Worm (Caenorhabditis elegans) whole organism, mixed stage, embryonic: ENCODE results near the gene F57A8.6.

ENCODE experiments used
- M03D4.4 ChIP-seq: sonication (generic microtip); optimal IDR thresholded peaks from 2 replicates; lab custom pipeline; 2017; ENCODE audit warnings: mild to moderate bottlenecking, missing genetic modification characterization, missing compliant biosample characterization
- bed-3 ChIP-seq: fragments of 200-800 bp; sonication (Bioruptor generic); optimal IDR thresholded peaks from 3 replicates; lab custom pipeline; 2018; ENCODE audit warnings: mild to moderate bottlenecking, missing genetic modification characterization, moderate library complexity, missing compliant biosample characterization
- blmp-1 ChIP-seq: fragments of 150-350 bp; optimal IDR thresholded peaks from 2 replicates; lab custom pipeline; 2014; ENCODE audit warnings: missing biosample characterization, missing genetic modification characterization
- ceh-39 ChIP-seq: fragments of 150-350 bp; optimal IDR thresholded peaks from 2 replicates; lab custom pipeline; 2014; ENCODE audit warnings: missing biosample characterization, missing genetic modification characterization
- ceh-43 ChIP-seq: fragments of 200-800 bp; sonication (Bioruptor generic); optimal IDR thresholded peaks from 2 replicates; lab custom pipeline; 2018; ENCODE audit warnings: mild to moderate bottlenecking, missing genetic modification characterization, moderate library complexity, missing compliant biosample characterization
- ceh-83 ChIP-seq: fragments of 200-800 bp; sonication (Bioruptor generic); optimal IDR thresholded peaks from 2 replicates; lab custom pipeline; 2018; ENCODE audit warnings: mild to moderate bottlenecking, missing genetic modification characterization, missing compliant biosample characterization
- ces-1 ChIP-seq: fragments of 150-350 bp; optimal IDR thresholded peaks from 2 replicates; lab custom pipeline; 2014; ENCODE audit warnings: missing biosample characterization, missing genetic modification reagents, missing genetic modification characterization
- drap-1 ChIP-seq: fragments of 200-800 bp; sonication (Bioruptor generic); optimal IDR thresholded peaks from 3 replicates; lab custom pipeline; 2018; ENCODE audit warnings: mild to moderate bottlenecking, missing genetic modification characterization, missing compliant biosample characterization
- elt-1 ChIP-seq: sonication (generic microtip); optimal IDR thresholded peaks from 2 replicates; lab custom pipeline; 2017; ENCODE audit warnings: missing genetic modification characterization, mild to moderate bottlenecking, missing compliant biosample characterization, antibody characterized with exemption, moderate library complexity, borderline replicate concordance; ENCODE audit not compliant: insufficient read depth
- elt-3 ChIP-seq: fragments of 150-350 bp; optimal IDR thresholded peaks from 2 replicates; lab custom pipeline; 2014; ENCODE audit warnings: missing biosample characterization, missing genetic modification characterization
- flh-1 ChIP-seq: fragments of 200-800 bp; sonication (Bioruptor generic); optimal IDR thresholded peaks from 2 replicates; lab custom pipeline; 2018; ENCODE audit warnings: mild to moderate bottlenecking, missing genetic modification characterization, moderate library complexity, missing compliant biosample characterization
- ham-2 ChIP-seq: fragments of 200-800 bp; sonication (Bioruptor generic); optimal IDR thresholded peaks from 2 replicates; lab custom pipeline; 2018; ENCODE audit warnings: mild to moderate bottlenecking, missing genetic modification characterization, missing compliant biosample characterization
- hlh-1 ChIP-seq: fragments of 150-350 bp; optimal IDR thresholded peaks from 2 replicates; lab custom pipeline; 2014; ENCODE audit warnings: missing biosample characterization, missing genetic modification reagents, missing genetic modification characterization
- lin-13 ChIP-seq: fragments of 150-350 bp; optimal IDR thresholded peaks from 2 replicates; lab custom pipeline; 2014; ENCODE audit warnings: missing biosample characterization, missing genetic modification characterization
- lsy-2 ChIP-seq: fragments of 150-350 bp; optimal IDR thresholded peaks from 2 replicates; lab custom pipeline; 2014; ENCODE audit warnings: missing biosample characterization, missing genetic modification characterization
- mab-5 ChIP-seq: fragments of 150-350 bp; optimal IDR thresholded peaks from 2 replicates; lab custom pipeline; 2014; ENCODE audit warnings: missing biosample characterization, missing genetic modification characterization
- mep-1 ChIP-seq: fragments of 150-350 bp; optimal IDR thresholded peaks from 2 replicates; lab custom pipeline; 2017; ENCODE audit warnings: missing biosample characterization, missing genetic modification reagents, missing genetic modification characterization, inconsistent platforms
- mls-2 ChIP-seq: sonication (generic microtip); optimal IDR thresholded peaks from 2 replicates; lab custom pipeline; 2016; ENCODE audit warnings: mild to moderate bottlenecking, missing genetic modification characterization, moderate library complexity, missing compliant biosample characterization
- nhr-12 ChIP-seq: fragments of 150-350 bp; optimal IDR thresholded peaks from 2 replicates; lab custom pipeline; 2014; ENCODE audit warnings: missing biosample characterization, missing genetic modification characterization
- nhr-2 ChIP-seq: fragments of 150-350 bp; optimal IDR thresholded peaks from 2 replicates; lab custom pipeline; 2014; ENCODE audit warnings: missing biosample characterization, missing genetic modification characterization
- nhr-237 ChIP-seq: fragments of 150-350 bp; optimal IDR thresholded peaks from 2 replicates; lab custom pipeline; 2014; ENCODE audit warnings: missing biosample characterization, missing genetic modification characterization
- nhr-28 ChIP-seq: fragments of 150-350 bp; optimal IDR thresholded peaks from 2 replicates; lab custom pipeline; 2014; ENCODE audit warnings: missing biosample characterization, missing genetic modification characterization
- nhr-76 ChIP-seq: sonication (generic microtip); optimal IDR thresholded peaks from 2 replicates; lab custom pipeline; 2017; ENCODE audit warnings: missing biosample characterization, missing genetic modification characterization
- pha-4 ChIP-seq: fragments of 150-350 bp; optimal IDR thresholded peaks from 2 replicates; lab custom pipeline; 2018; ENCODE audit warnings: missing biosample characterization, missing genetic modification reagents, missing genetic modification characterization
- snpc-4 ChIP-seq: fragments of 150-350 bp; optimal IDR thresholded peaks from 2 replicates; lab custom pipeline; 2014; ENCODE audit warnings: missing biosample characterization, missing genetic modification characterization
- sptf-1 ChIP-seq: sonication (generic microtip); optimal IDR thresholded peaks from 2 replicates; lab custom pipeline; 2017; ENCODE audit warnings: mild to moderate bottlenecking, missing genetic modification characterization, moderate library complexity, missing compliant biosample characterization
- tbx-8 ChIP-seq: fragments of 200-800 bp; sonication (Bioruptor generic); optimal IDR thresholded peaks from 2 replicates; lab custom pipeline; 2018; ENCODE audit warnings: mild to moderate bottlenecking, missing genetic modification characterization, moderate library complexity, missing compliant biosample characterization
- unc-120 ChIP-seq: sonication (generic microtip); optimal IDR thresholded peaks from 2 replicates; lab custom pipeline; 2017; ENCODE audit warnings: missing genetic modification characterization, missing compliant biosample characterization; ENCODE audit not compliant: poor library complexity, severe bottlenecking
- unc-39 ChIP-seq: fragments of 150-350 bp; optimal IDR thresholded peaks from 2 replicates; lab custom pipeline; 2014; ENCODE audit warnings: missing biosample characterization, missing genetic modification characterization
- ztf-11 ChIP-seq: fragments of 150-350 bp; optimal IDR thresholded peaks from 2 replicates; lab custom pipeline; 2014; ENCODE audit warnings: missing biosample characterization, missing genetic modification characterization

Gene F57A8.6

ce11 chrV:10073793-10074192 lies at the start of gene F57A8.6:
Gene F57A8.6, minus strand, starts transcription at chrV:10073893.
- TF ChIP-seq ham-2 (GFP tag; lab: Kevin White, UChicago): no peak
- TF ChIP-seq pha-4 (tag; lab: Kevin White, UChicago): no peak

ce11 chrV:10123324-10123723 lies 49.6 kb upstream of the F57A8.6 start, which contains the start of gene C08B6.6:
Gene C08B6.6, plus strand, starts transcription at chrV:10123624.
- no peak for TF ChIP-seq flh-1 (GFP tag; lab: Kevin White, UChicago)
- no peak for TF ChIP-seq snpc-4 (tag; lab: Kevin White, UChicago)
- no peak for TF ChIP-seq sptf-1 (tag; lab: Kevin White, UChicago)
- TF ChIP-seq nhr-237 (tag; lab: Kevin White, UChicago): no peak
- no peak for TF ChIP-seq tbx-8
- TF ChIP-seq mls-2 (tag; lab: Kevin White, UChicago): no peak
- TF ChIP-seq nhr-12 (tag; lab: Kevin White, UChicago): no peak
- no peak for TF ChIP-seq blmp-1 (tag; lab: Kevin White, UChicago)
- TF ChIP-seq ceh-39 (tag; lab: Kevin White, UChicago): no peak
- no peak for TF ChIP-seq ceh-83 (GFP tag; lab: Kevin White, UChicago)
- no peak for TF ChIP-seq unc-39 (tag; lab: Kevin White, UChicago)
- TF ChIP-seq hlh-1 (tag; lab: Kevin White, UChicago): no peak

- no peak for TF ChIP-seq lin-13 (tag; lab: Kevin White, UChicago)
Measured at ce11 chrV:10122670-10123069, 49.0 kb upstream of the F57A8.6 start, which contains the start of gene srxa-19. Gene srxa-19, minus strand, starts transcription at chrV:10122770.

- TF ChIP-seq ceh-43 (GFP tag; lab: Kevin White, UChicago) (no peak), lsy-2 (tag; lab: Kevin White, UChicago) (no peak), unc-120 (tag; lab: Kevin White, UChicago) (no peak), M03D4.4 (no peak), ztf-11 (no peak), elt-1 (tag; lab: Kevin White, UChicago) (no peak), mab-5 (tag; lab: Kevin White, UChicago) (no peak), nhr-28 (tag; lab: Kevin White, UChicago) (no peak), drap-1 (no peak), ham-2 (GFP tag; lab: Kevin White, UChicago) (no peak)
- TF ChIP-seq, all 35 proteins: peak for 0
Measured at ce11 chrV:10120898-10121297, 47.2 kb upstream of the F57A8.6 start, which contains the start of gene srxa-18. Gene srxa-18, minus strand, starts transcription at chrV:10120997.

- TF ChIP-seq sptf-1 (tag; lab: Kevin White, UChicago) (no peak), ces-1 (GFP tag; lab: Kevin White, UChicago) (no peak), ham-2 (GFP tag; lab: Kevin White, UChicago) (no peak), M03D4.4 (no peak), mep-1 (tag; lab: Kevin White, UChicago) (no peak), flh-1 (GFP tag; lab: Kevin White, UChicago) (no peak), ceh-39 (tag; lab: Kevin White, UChicago) (no peak), hlh-1 (tag; lab: Kevin White, UChicago) (no peak), snpc-4 (tag; lab: Kevin White, UChicago) (no peak), nhr-76 (no peak), tbx-8 (no peak), unc-120 (tag; lab: Kevin White, UChicago) (no peak), bed-3 (GFP tag; lab: Kevin White, UChicago) (no peak), lsy-2 (tag; lab: Kevin White, UChicago) (no peak), nhr-2 (tag; lab: Kevin White, UChicago) (no peak), elt-3 (tag; lab: Kevin White, UChicago) (no peak), nhr-237 (tag; lab: Kevin White, UChicago) (no peak)
Measured at ce11 chrV:10117465-10117864, 43.8 kb upstream of the F57A8.6 start, which contains the start of gene C08B6.5. Gene C08B6.5, plus strand, starts transcription at chrV:10117765.

- no peak for TF ChIP-seq unc-39 (tag; lab: Kevin White, UChicago)
- TF ChIP-seq nhr-2 (tag; lab: Kevin White, UChicago): no peak
- TF ChIP-seq elt-3 (tag; lab: Kevin White, UChicago): no peak
- no peak for TF ChIP-seq mab-5 (tag; lab: Kevin White, UChicago)
- TF ChIP-seq flh-1 (GFP tag; lab: Kevin White, UChicago): no peak
- TF ChIP-seq blmp-1 (tag; lab: Kevin White, UChicago): no peak
- TF ChIP-seq bed-3 (GFP tag; lab: Kevin White, UChicago): no peak
- TF ChIP-seq ceh-43 (GFP tag; lab: Kevin White, UChicago): no peak
Measured at ce11 chrV:10114329-10114728, 40.6 kb upstream of the F57A8.6 start, which contains the start of gene cht-5. Gene cht-5, plus strand, starts transcription at chrV:10114629.
